Worm (Caenorhabditis elegans) whole organism, mixed stage, embryonic: ENCODE data around the gene C35D10.6.

Experiments used
- ceh-43 ChIP-seq: fragments of 200-800 bp; sonication (Bioruptor generic); optimal IDR thresholded peaks from 2 replicates; lab custom pipeline; 2018; ENCODE audit warnings: mild to moderate bottlenecking, missing genetic modification characterization, moderate library complexity, missing compliant biosample characterization
- drap-1 ChIP-seq: fragments of 200-800 bp; sonication (Bioruptor generic); optimal IDR thresholded peaks from 3 replicates; lab custom pipeline; 2018; ENCODE audit warnings: mild to moderate bottlenecking, missing genetic modification characterization, missing compliant biosample characterization
- elt-3 ChIP-seq: fragments of 150-350 bp; optimal IDR thresholded peaks from 2 replicates; lab custom pipeline; 2014; ENCODE audit warnings: missing biosample characterization, missing genetic modification characterization
- mab-5 ChIP-seq: fragments of 150-350 bp; optimal IDR thresholded peaks from 2 replicates; lab custom pipeline; 2014; ENCODE audit warnings: missing biosample characterization, missing genetic modification characterization
- mep-1 ChIP-seq: fragments of 150-350 bp; optimal IDR thresholded peaks from 2 replicates; lab custom pipeline; 2017; ENCODE audit warnings: missing biosample characterization, missing genetic modification reagents, missing genetic modification characterization, inconsistent platforms
- nhr-28 ChIP-seq: fragments of 150-350 bp; optimal IDR thresholded peaks from 2 replicates; lab custom pipeline; 2014; ENCODE audit warnings: missing biosample characterization, missing genetic modification characterization
- unc-62 ChIP-seq: fragments of 150-350 bp; optimal IDR thresholded peaks from 2 replicates; lab custom pipeline; 2014; ENCODE audit warnings: missing biosample characterization, missing genetic modification reagents, missing genetic modification characterization
- ztf-11 ChIP-seq: fragments of 150-350 bp; optimal IDR thresholded peaks from 2 replicates; lab custom pipeline; 2014; ENCODE audit warnings: missing biosample characterization, missing genetic modification characterization

DNA sequence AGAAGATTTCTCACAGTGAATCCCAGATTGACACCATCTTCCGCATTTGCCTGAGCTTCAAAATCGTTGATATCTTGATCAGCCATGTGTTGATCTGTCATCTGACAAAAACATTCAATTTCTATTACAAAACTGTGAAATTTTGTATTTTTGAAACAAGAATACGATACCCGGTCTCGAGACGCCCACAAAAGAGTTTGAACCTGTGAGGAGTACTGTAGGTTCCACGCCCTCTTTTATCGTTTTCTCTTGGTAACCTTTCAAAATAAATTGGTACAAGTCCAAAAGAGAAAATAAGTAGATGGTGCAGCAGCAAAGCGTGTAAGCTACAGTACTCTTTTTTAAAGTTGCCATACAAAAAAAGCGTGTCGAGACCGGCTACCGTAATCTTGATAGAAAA, 50.8 kb downstream of the C35D10.6 start, which contains the start of gene F26F4.12:
- TF ChIP-seq unc-62: no peak
- no peak for TF ChIP-seq mep-1 (tag; lab: Kevin White, UChicago)
- no peak for TF ChIP-seq ztf-11 (tag; lab: Kevin White, UChicago)
- TF ChIP-seq elt-3 (tag; lab: Kevin White, UChicago): no peak
- no peak for TF ChIP-seq drap-1 (GFP tag; lab: Kevin White, UChicago)
- TF ChIP-seq ceh-43 (GFP tag; lab: Kevin White, UChicago): no peak
- no peak for TF ChIP-seq mab-5 (tag; lab: Kevin White, UChicago)
- TF ChIP-seq nhr-28 (tag; lab: Kevin White, UChicago): no peak
